Fruit fly (Drosophila melanogaster): Measurements from ENCODE around the gene Prp4k.

The Prp4k gene

DNA sequence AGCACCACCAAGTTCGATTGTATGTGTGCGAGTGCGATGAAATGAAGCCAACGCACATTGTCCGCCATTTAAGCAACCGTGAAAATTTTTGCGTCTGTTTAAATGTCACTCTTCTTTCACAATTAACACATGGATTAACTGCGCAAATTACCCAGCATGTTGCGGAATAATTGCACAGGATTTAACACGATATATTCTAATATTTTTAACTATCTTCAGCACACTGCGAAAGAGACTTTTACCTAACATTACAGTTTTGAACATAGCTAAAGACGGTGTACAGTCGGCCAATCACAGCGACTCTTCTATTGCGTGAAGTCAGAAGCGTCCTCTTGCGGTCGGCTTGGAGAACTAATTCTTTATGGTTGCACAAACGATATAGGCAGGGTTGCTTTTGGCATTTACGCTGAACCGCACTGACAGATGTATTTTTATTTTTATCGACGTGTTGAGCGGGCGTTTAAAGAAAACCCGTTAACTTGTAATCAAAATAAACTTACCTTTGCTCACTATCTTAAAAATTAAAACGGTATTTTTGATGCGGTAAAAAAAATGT is 35.5 kb upstream of the Prp4k start (continued):
- TF ChIP-seq hbn (GFP tag; IDR thresholded peaks at IDR 0.05; ENCODE audit: partially characterized antibody) (peak; percentile 26; the same call in 1 of the 2 replicates), Mrtf (GFP tag; IDR thresholded peaks at IDR 0.05) (peak; percentile 56; the same call in 2 of the 3 replicates), CG14860 (GFP tag; IDR thresholded peaks at IDR 0.05; ENCODE audit: partially characterized antibody) (peak; percentile 67), ase (GFP tag; IDR thresholded peaks at IDR 0.05) (peak; percentile 61; the same call in 1 of the 3 replicates), CG10543 (GFP tag; optimal IDR thresholded peaks at IDR 0.05) (no peak), wdn (GFP tag; IDR thresholded peaks at IDR 0.05) (no peak), CG16779 (GFP tag; IDR thresholded peaks at IDR 0.05) (no peak), CG10274 (GFP tag; optimal IDR thresholded peaks at IDR 0.05) (no peak), CG7271 (tag; optimal IDR thresholded peaks at IDR 0.05) (no peak), CG13624 (GFP tag; optimal IDR thresholded peaks at IDR 0.05) (peak; percentile 77), CG6854 (GFP tag; optimal IDR thresholded peaks at IDR 0.05) (no peak), Sry-β (GFP tag; optimal IDR thresholded peaks at IDR 0.05) (no peak), NFAT (GFP tag; IDR thresholded peaks at IDR 0.05) (no peak; the same call in 1 of the 2 replicates), Six4 (GFP tag; optimal IDR thresholded peaks at IDR 0.05) (no peak), CG11695 (GFP tag; IDR thresholded peaks at IDR 0.05) (peak; percentile 6; the same call in 1 of the 3 replicates), gem (tag; optimal IDR thresholded peaks at IDR 0.05) (no peak), rib (GFP tag; IDR thresholded peaks at IDR 0.05) (peak; percentile 52; the same call in 1 of the 2 replicates), bbx (GFP tag; IDR thresholded peaks at IDR 0.05; ENCODE audit: partially characterized antibody) (peak; percentile 73), CG2129 (GFP tag; IDR thresholded peaks at IDR 0.05; ENCODE audit: partially characterized antibody) (no peak), bowl (GFP tag; IDR thresholded peaks at IDR 0.05) (no peak), insv (GFP tag; optimal IDR thresholded peaks at IDR 0.05) (peak in 1 of 2 experiments; percentile 30), CG14050 (GFP tag; IDR thresholded peaks at IDR 0.05) (no peak; the same call in 2 of the 3 replicates), ab (GFP tag; optimal IDR thresholded peaks at IDR 0.05) (peak; percentile 48), lbe (GFP tag; optimal IDR thresholded peaks at IDR 0.05) (peak; percentile 38), CG9609 (GFP tag; optimal IDR thresholded peaks at IDR 0.05) (peak; percentile 54), trh (GFP tag; optimal IDR thresholded peaks at IDR 0.05) (no peak), zf30C (GFP tag; optimal IDR thresholded peaks at IDR 0.05) (no peak), trem (tag; optimal IDR thresholded peaks at IDR 0.05) (peak; percentile 83), Lpt (GFP tag; optimal IDR thresholded peaks at IDR 0.05) (no peak), Oaz (GFP tag; IDR thresholded peaks at IDR 0.05) (peak; percentile 10; the same call in 1 of the 2 replicates), Fer2 (tag; optimal IDR thresholded peaks at IDR 0.05) (no peak), NfI (GFP tag; optimal IDR thresholded peaks at IDR 0.05) (no peak), B-H2 (GFP tag; optimal IDR thresholded peaks at IDR 0.05) (peak; percentile 70), Dref (GFP tag; IDR thresholded peaks at IDR 0.05) (peak; percentile 97), H15 (GFP tag; IDR thresholded peaks at IDR 0.05) (0 out of 3 replicates have a peak, but pooled peaks have one; percentile 40), Sry-δ (GFP tag; optimal IDR thresholded peaks at IDR 0.05) (peak; percentile 77), inv (GFP tag; IDR thresholded peaks at IDR 0.05; ENCODE audit: partially characterized antibody) (peak; percentile 57), CG11504 (tag; optimal IDR thresholded peaks at IDR 0.05) (no peak), sqz (GFP tag; optimal IDR thresholded peaks at IDR 0.05) (no peak), gro (GFP tag; optimal IDR thresholded peaks at IDR 0.05) (peak; percentile 70), shn (GFP tag; optimal IDR thresholded peaks at IDR 0.05) (peak; percentile 11), bcd (GFP tag; optimal IDR thresholded peaks at IDR 0.05) (no peak), Med (GFP tag) (peak; percentile 94), Rfx (GFP tag; IDR thresholded peaks at IDR 0.05) (peak; percentile 78; the same call in 1 of the 2 replicates), stwl (tag; optimal IDR thresholded peaks at IDR 0.05) (peak; percentile 82), B-H1 (GFP tag; IDR thresholded peaks at IDR 0.05) (no peak), CG10654 (GFP tag; optimal IDR thresholded peaks at IDR 0.05) (peak; percentile 31), chinmo (GFP tag; IDR thresholded peaks at IDR 0.05; ENCODE audit: partially characterized antibody) (0 out of 4 replicates have a peak, but pooled peaks have one; percentile 42), Hr39 (optimal IDR thresholded peaks at IDR 0.05) (no peak), yki (optimal IDR thresholded peaks at IDR 0.05) (no peak), CG34376 (GFP tag; optimal IDR thresholded peaks at IDR 0.05) (peak; percentile 52)

Data from whole organism, embryonic.